Fruit fly (Drosophila melanogaster): ENCODE measurements around the gene CG4074.

CG4074 gene

dm6 chr3L:20798325-20798846 is 29.1 kb upstream of the CG4074 start, which contains the start of the genes CG3698 and tzn (continued):
- TF ChIP-seq CrebA (GFP tag; optimal IDR thresholded peaks at IDR 0.05; ENCODE audit: borderline replicate concordance) (no peak), Jra (GFP tag; optimal IDR thresholded peaks at IDR 0.05) (no peak), Dfd (GFP tag; optimal IDR thresholded peaks at IDR 0.05) (no peak), N (GFP tag; optimal IDR thresholded peaks at IDR 0.05) (no peak), jim (GFP tag; optimal IDR thresholded peaks at IDR 0.05) (no peak), pan (optimal IDR thresholded peaks at IDR 0.05) (no peak), ey (GFP tag; optimal IDR thresholded peaks at IDR 0.05) (no peak)

dm6 chr3L:20797379-20797778 is 28.1 kb upstream of the CG4074 start:
- TF ChIP-seq Abd-B (GFP tag; optimal IDR thresholded peaks at IDR 0.05) (no peak), rgr (GFP tag; optimal IDR thresholded peaks at IDR 0.05) (no peak), Hnf4 (GFP tag; optimal IDR thresholded peaks at IDR 0.05) (no peak), Hr83 (GFP tag; optimal IDR thresholded peaks at IDR 0.05; ENCODE audit: poor library complexity, severe bottlenecking) (no peak), sv (GFP tag; optimal IDR thresholded peaks at IDR 0.05) (no peak), Rel (GFP tag; optimal IDR thresholded peaks at IDR 0.05) (no peak), Rel (tag; optimal IDR thresholded peaks at IDR 0.05) (no peak), Mio (GFP tag; optimal IDR thresholded peaks at IDR 0.05) (no peak), CG9705 (GFP tag; optimal IDR thresholded peaks at IDR 0.05) (no peak), br (GFP tag; optimal IDR thresholded peaks at IDR 0.05) (no peak), Dif (GFP tag; optimal IDR thresholded peaks at IDR 0.05; ENCODE audit: partially characterized antibody) (no peak), woc (GFP tag; optimal IDR thresholded peaks at IDR 0.05) (no peak), Hr78 (GFP tag; optimal IDR thresholded peaks at IDR 0.05) (no peak), Jra (GFP tag; optimal IDR thresholded peaks at IDR 0.05) (no peak), h (GFP tag; optimal IDR thresholded peaks at IDR 0.05) (no peak)

- TF ChIP-seq sage (GFP tag; optimal IDR thresholded peaks at IDR 0.05) (no peak), dl (GFP tag; optimal IDR thresholded peaks at IDR 0.05; ENCODE audit: insufficient read depth in 1 of 2, partially characterized antibody in 2 of 2) (no peak), Dfd (GFP tag; optimal IDR thresholded peaks at IDR 0.05) (no peak), Mio (GFP tag; optimal IDR thresholded peaks at IDR 0.05) (no peak), jim (GFP tag; optimal IDR thresholded peaks at IDR 0.05) (no peak), usp (GFP tag; optimal IDR thresholded peaks at IDR 0.05) (no peak), GATAd (GFP tag; optimal IDR thresholded peaks at IDR 0.05) (no peak), sv (GFP tag; optimal IDR thresholded peaks at IDR 0.05) (no peak), Hr78 (GFP tag; optimal IDR thresholded peaks at IDR 0.05) (no peak), Hr83 (GFP tag; optimal IDR thresholded peaks at IDR 0.05; ENCODE audit: poor library complexity, severe bottlenecking) (no peak), h (GFP tag; optimal IDR thresholded peaks at IDR 0.05) (no peak), fru (GFP tag; optimal IDR thresholded peaks at IDR 0.05) (no peak), CG32264 (GFP tag; optimal IDR thresholded peaks at IDR 0.05) (no peak), ey (GFP tag; optimal IDR thresholded peaks at IDR 0.05) (no peak)
Observed at dm6 chr3L:20796757-20797156, 27.5 kb upstream of the CG4074 start.

dm6 chr3L:20792693-20793092 is 23.4 kb upstream of the CG4074 start, which contains the start of gene Six4:
Gene Six4 (minus strand): TSS chr3L:20792777.
- no peak for TF ChIP-seq ey (GFP tag; optimal IDR thresholded peaks at IDR 0.05)
- TF ChIP-seq sage (GFP tag; optimal IDR thresholded peaks at IDR 0.05) = no peak
- TF ChIP-seq Abd-B (GFP tag; optimal IDR thresholded peaks at IDR 0.05) = no peak
- no peak for TF ChIP-seq foxo (GFP tag; optimal IDR thresholded peaks at IDR 0.05)
- no peak for TF ChIP-seq sv (GFP tag; optimal IDR thresholded peaks at IDR 0.05)
- no peak for TF ChIP-seq Mio (GFP tag; optimal IDR thresholded peaks at IDR 0.05)
- TF ChIP-seq Sp1 (GFP tag; optimal IDR thresholded peaks at IDR 0.05) = no peak
- no peak for TF ChIP-seq Hr83 (GFP tag; optimal IDR thresholded peaks at IDR 0.05; ENCODE audit: poor library complexity, severe bottlenecking)
- no peak for TF ChIP-seq Vsx2 (GFP tag; optimal IDR thresholded peaks at IDR 0.05; ENCODE audit: partially characterized antibody)
- no peak for TF ChIP-seq Dfd (GFP tag; optimal IDR thresholded peaks at IDR 0.05)
- no peak for TF ChIP-seq GATAd (GFP tag; optimal IDR thresholded peaks at IDR 0.05)
- no peak for TF ChIP-seq Myc (optimal IDR thresholded peaks at IDR 0.05)
- TF ChIP-seq h (GFP tag; optimal IDR thresholded peaks at IDR 0.05) = no peak

- TF ChIP-seq fru (GFP tag; optimal IDR thresholded peaks at IDR 0.05) = no peak
- no peak for TF ChIP-seq GATAd (GFP tag; optimal IDR thresholded peaks at IDR 0.05)
- TF ChIP-seq dmrt93B (GFP tag; optimal IDR thresholded peaks at IDR 0.05) = no peak
- TF ChIP-seq HLH106 (tag; optimal IDR thresholded peaks at IDR 0.05) = no peak
- TF ChIP-seq tai (GFP tag; optimal IDR thresholded peaks at IDR 0.05) = no peak
Observed at dm6 chr3L:20789299-20789698, 20.0 kb upstream of the CG4074 start.

Measured in whole organism, wandering third instar larva.